Fruit fly (Drosophila melanogaster): ENCODE results near the gene Vps15.
A peak's percentile ranks its signal among the peaks of the same experiment; 100 is the strongest.

The Vps15 gene

dm6 chr3R:9258252-9259225 is 12.9 kb upstream of the Vps15 start, which contains the start of the genes Ibf2 and Ibf1 (continued):
- TF ChIP-seq CG6254 (GFP tag; optimal IDR thresholded peaks at IDR 0.05) (no peak), CG18011 (GFP tag; optimal IDR thresholded peaks at IDR 0.05) (no peak), Dfd (GFP tag; optimal IDR thresholded peaks at IDR 0.05) (no peak), cwo (GFP tag; optimal IDR thresholded peaks at IDR 0.05) (no peak), CG31224 (GFP tag; IDR thresholded peaks at IDR 0.05) (no peak), CG6689 (GFP tag; IDR thresholded peaks at IDR 0.05) (no peak), CG14441 (GFP tag; IDR thresholded peaks at IDR 0.05) (no peak), klu (GFP tag; IDR thresholded peaks at IDR 0.05) (no peak), CG7839 (tag; optimal IDR thresholded peaks at IDR 0.05) (no peak), E2f2 (GFP tag; IDR thresholded peaks at IDR 0.05) (peak; percentile 60), CG10565 (GFP tag; optimal IDR thresholded peaks at IDR 0.05) (no peak), CG15479 (GFP tag; optimal IDR thresholded peaks at IDR 0.05) (peak; percentile 41), CG3838 (GFP tag; optimal IDR thresholded peaks at IDR 0.05) (no peak), sqz (GFP tag; optimal IDR thresholded peaks at IDR 0.05) (no peak), lmd (GFP tag; IDR thresholded peaks at IDR 0.05) (no peak), HLH4C (GFP tag; IDR thresholded peaks at IDR 0.05; ENCODE audit: partially characterized antibody) (peak; percentile 77), sc (optimal IDR thresholded peaks at IDR 0.05) (no peak), sc (GFP tag; optimal IDR thresholded peaks at IDR 0.05) (no peak), Dip3 (GFP tag; optimal IDR thresholded peaks at IDR 0.05) (no peak), sima (GFP tag; optimal IDR thresholded peaks at IDR 0.05) (no peak), Med (GFP tag) (peak; percentile 22), sim (GFP tag; IDR thresholded peaks at IDR 0.05) (no peak), CG3281 (GFP tag; optimal IDR thresholded peaks at IDR 0.05) (no peak), CG10147 (GFP tag; optimal IDR thresholded peaks at IDR 0.05) (no peak), Myb (GFP tag; optimal IDR thresholded peaks at IDR 0.05) (peak; percentile 21), emc (GFP tag; optimal IDR thresholded peaks at IDR 0.05) (no peak), crp (GFP tag; optimal IDR thresholded peaks at IDR 0.05) (no peak), Lpt (GFP tag; optimal IDR thresholded peaks at IDR 0.05) (no peak), az2 (GFP tag; optimal IDR thresholded peaks at IDR 0.05) (no peak), vvl (GFP tag; IDR thresholded peaks at IDR 0.05) (peak; percentile 35; the same call in 1 of the 2 replicates), zen2 (GFP tag; IDR thresholded peaks at IDR 0.05; ENCODE audit: partially characterized antibody) (peak; percentile 45; the same call in 2 of the 3 replicates), gfzf (GFP tag; optimal IDR thresholded peaks at IDR 0.05) (no peak), repo (GFP tag; optimal IDR thresholded peaks at IDR 0.05) (no peak), Meics (GFP tag; optimal IDR thresholded peaks at IDR 0.05) (no peak), CG10209 (GFP tag; optimal IDR thresholded peaks at IDR 0.05) (no peak), CG2889 (GFP tag; IDR thresholded peaks at IDR 0.05) (no peak), gt (GFP tag; IDR thresholded peaks at IDR 0.05) (no peak), chinmo (GFP tag; IDR thresholded peaks at IDR 0.05; ENCODE audit: partially characterized antibody) (peak; percentile 61; the same call in 2 of the 4 replicates), CG4617 (GFP tag; optimal IDR thresholded peaks at IDR 0.05; ENCODE audit: borderline replicate concordance) (peak; percentile 9), CG32767 (GFP tag; IDR thresholded peaks at IDR 0.05) (no peak), dan (GFP tag; IDR thresholded peaks at IDR 0.05) (no peak), ab (GFP tag; optimal IDR thresholded peaks at IDR 0.05) (no peak), CG3726 (GFP tag; IDR thresholded peaks at IDR 0.05) (no peak), cas (GFP tag; IDR thresholded peaks at IDR 0.05) (no peak), CoRest (tag; optimal IDR thresholded peaks at IDR 0.05) (peak; percentile 31), peb (GFP tag; IDR thresholded peaks at IDR 0.05) (no peak), exex (tag; optimal IDR thresholded peaks at IDR 0.05) (no peak), onecut (GFP tag; IDR thresholded peaks at IDR 0.05) (no peak), CG14965 (GFP tag; optimal IDR thresholded peaks at IDR 0.05; ENCODE audit: borderline replicate concordance) (no peak)

All from whole organism, embryonic.